Fruit fly (Drosophila melanogaster) whole organism, prepupa: ENCODE results near the gene CG8560.

ENCODE experiments used
- CG10631 ChIP-seq: fragments of 200-800 bp; sonication (Bioruptor generic); optimal IDR thresholded peaks from 2 replicates; lab custom pipeline; 2016; ENCODE audit warnings: missing biosample characterization, missing genetic modification characterization
- CG11294 ChIP-seq: fragments of 200-800 bp; sonication (Bioruptor generic); IDR thresholded peaks from 2 replicates; pipeline ENCODE4 v1.3.6; 2022; ENCODE audit warnings: missing biosample characterization, missing genetic modification characterization
- CG16779 ChIP-seq: fragments of 200-800 bp; sonication (Bioruptor generic); optimal IDR thresholded peaks from 3 replicates; lab custom pipeline; 2017; ENCODE audit warnings: missing biosample characterization, mild to moderate bottlenecking, missing genetic modification characterization
- CG3032 ChIP-seq: fragments of 200-800 bp; optimal IDR thresholded peaks from 2 replicates; lab custom pipeline; 2019; ENCODE audit warnings: missing biosample characterization, mild to moderate bottlenecking, missing genetic modification characterization, moderate library complexity
- CG31627 ChIP-seq: fragments of 200-800 bp; sonication (Bioruptor generic); optimal IDR thresholded peaks from 3 replicates; lab custom pipeline; 2016; ENCODE audit warnings: missing biosample characterization, missing genetic modification characterization
- CG32006 ChIP-seq: fragments of 200-800 bp; sonication (Bioruptor generic); optimal IDR thresholded peaks from 3 replicates; lab custom pipeline; 2017; ENCODE audit warnings: missing biosample characterization, mild to moderate bottlenecking, missing genetic modification characterization
- CG34406 ChIP-seq: fragments of 200-800 bp; sonication (Bioruptor generic); optimal IDR thresholded peaks from 3 replicates; lab custom pipeline; 2016; ENCODE audit warnings: missing biosample characterization, missing genetic modification characterization
- CG6276 ChIP-seq: fragments of 200-800 bp; sonication (Bioruptor generic); optimal IDR thresholded peaks from 2 replicates; lab custom pipeline; 2017; ENCODE audit warnings: missing biosample characterization, mild to moderate bottlenecking, missing genetic modification characterization
- CG6792 ChIP-seq: fragments of 200-800 bp; sonication (Bioruptor generic); optimal IDR thresholded peaks from 3 replicates; lab custom pipeline; 2016; ENCODE audit warnings: missing biosample characterization, missing genetic modification characterization
- CG6808 ChIP-seq: fragments of 200-800 bp; sonication (Bioruptor generic); optimal IDR thresholded peaks from 3 replicates; lab custom pipeline; 2017; ENCODE audit warnings: missing biosample characterization, missing genetic modification characterization, mild to moderate bottlenecking, moderate library complexity, missing genetic modification reagents
- CG7368 ChIP-seq: fragments of 200-800 bp; sonication (Bioruptor generic); optimal IDR thresholded peaks from 3 replicates; lab custom pipeline; 2016; ENCODE audit warnings: missing biosample characterization, missing genetic modification characterization
- CG8319 ChIP-seq: fragments of 200-800 bp; sonication (Bioruptor generic); optimal IDR thresholded peaks from 3 replicates; lab custom pipeline; 2016; ENCODE audit warnings: missing biosample characterization, missing genetic modification characterization
- CG8632 ChIP-seq: fragments of 200-800 bp; sonication (Bioruptor generic); optimal IDR thresholded peaks from 3 replicates; lab custom pipeline; 2016; ENCODE audit warnings: missing biosample characterization, missing genetic modification characterization
- Eip75B ChIP-seq: fragments of 200-800 bp; sonication (Bioruptor generic); optimal IDR thresholded peaks from 3 replicates; lab custom pipeline; 2016; ENCODE audit warnings: missing biosample characterization, missing genetic modification characterization
- Eip78C ChIP-seq: fragments of 200-800 bp; sonication (Bioruptor generic); peaks from one replicate; lab custom pipeline; 2016; ENCODE audit warnings: missing biosample characterization, missing genetic modification characterization
- Ets21C ChIP-seq: fragments of 200-800 bp; sonication (Bioruptor generic); optimal IDR thresholded peaks from 3 replicates; lab custom pipeline; 2016; ENCODE audit warnings: missing biosample characterization, missing genetic modification characterization
- Hr39 ChIP-seq: fragments of 200-800 bp; sonication (Bioruptor generic); optimal IDR thresholded peaks from 2 replicates; lab custom pipeline; 2016; ENCODE audit warnings: missing biosample characterization, missing genetic modification characterization
- Lpt ChIP-seq: fragments of 200-800 bp; sonication (Bioruptor generic); optimal IDR thresholded peaks from 3 replicates; lab custom pipeline; 2016; ENCODE audit warnings: missing biosample characterization, missing genetic modification characterization
- Met ChIP-seq: fragments of 200-800 bp; sonication (Bioruptor generic); optimal IDR thresholded peaks from 3 replicates; lab custom pipeline; 2016; ENCODE audit warnings: missing biosample characterization, missing genetic modification characterization
- OdsH ChIP-seq: fragments of 200-800 bp; sonication (Bioruptor generic); optimal IDR thresholded peaks from 3 replicates; lab custom pipeline; 2016; ENCODE audit warnings: missing biosample characterization, missing genetic modification characterization
- Sox102F ChIP-seq: fragments of 200-800 bp; sonication (Bioruptor generic); optimal IDR thresholded peaks from 2 replicates; lab custom pipeline; 2016; ENCODE audit warnings: missing biosample characterization, mild to moderate bottlenecking, missing genetic modification characterization
- Sox14 ChIP-seq: fragments of 200-800 bp; sonication (Bioruptor generic); optimal IDR thresholded peaks from 3 replicates; lab custom pipeline; 2016; ENCODE audit warnings: missing biosample characterization, missing genetic modification characterization
- Sox15 ChIP-seq: fragments of 200-800 bp; sonication (Bioruptor generic); optimal IDR thresholded peaks from 3 replicates; lab custom pipeline; 2016; ENCODE audit warnings: missing biosample characterization, missing genetic modification characterization
- acj6 ChIP-seq: fragments of 200-800 bp; sonication (Bioruptor generic); optimal IDR thresholded peaks from 3 replicates; lab custom pipeline; 2016; ENCODE audit warnings: missing biosample characterization, missing genetic modification characterization
- cyc ChIP-seq: fragments of 200-800 bp; sonication (Bioruptor generic); optimal IDR thresholded peaks from 3 replicates; lab custom pipeline; 2016; ENCODE audit warnings: missing biosample characterization, missing genetic modification characterization
- dac ChIP-seq: fragments of 200-800 bp; sonication (Bioruptor generic); optimal IDR thresholded peaks from 2 replicates; lab custom pipeline; 2017; ENCODE audit warnings: missing biosample characterization, mild to moderate bottlenecking, missing genetic modification characterization
- dsx ChIP-seq: fragments of 200-800 bp; optimal IDR thresholded peaks from 3 replicates; lab custom pipeline; 2019; ENCODE audit warnings: missing biosample characterization, mild to moderate bottlenecking, missing genetic modification characterization, moderate library complexity; ENCODE audit not compliant: poor library complexity, severe bottlenecking
- eg ChIP-seq: fragments of 200-800 bp; sonication (Bioruptor generic); IDR thresholded peaks from 3 replicates; pipeline ENCODE4 v1.3.6; 2022; ENCODE audit warnings: missing biosample characterization, missing genetic modification characterization
- esn ChIP-seq: fragments of 200-800 bp; sonication (Bioruptor generic); optimal IDR thresholded peaks from 2 replicates; lab custom pipeline; 2016; ENCODE audit warnings: missing biosample characterization, mild to moderate bottlenecking, missing genetic modification characterization, moderate library complexity
- fd59A ChIP-seq: fragments of 200-800 bp; sonication (Bioruptor generic); optimal IDR thresholded peaks from 2 replicates; lab custom pipeline; 2017; ENCODE audit warnings: missing biosample characterization, mild to moderate bottlenecking, missing genetic modification characterization, missing genetic modification reagents
- fd85E ChIP-seq: fragments of 200-800 bp; sonication (Bioruptor generic); optimal IDR thresholded peaks from 3 replicates; lab custom pipeline; 2016; ENCODE audit warnings: missing biosample characterization, missing genetic modification characterization
- net ChIP-seq: fragments of 200-800 bp; sonication (Bioruptor generic); optimal IDR thresholded peaks from 3 replicates; lab custom pipeline; 2016; ENCODE audit warnings: missing biosample characterization, missing genetic modification characterization
- pdm3 ChIP-seq: fragments of 200-800 bp; sonication (Bioruptor generic); optimal IDR thresholded peaks from 3 replicates; lab custom pipeline; 2016; ENCODE audit warnings: missing biosample characterization, missing genetic modification characterization
- salr ChIP-seq, 2 experiments: fragments of 200-800 bp; sonication (Bioruptor generic); optimal IDR thresholded peaks; 3 replicates each; lab custom pipeline; 2016 to 2018; ENCODE audit warnings: missing biosample characterization in 2 of 2, missing genetic modification characterization in 2 of 2, mild to moderate bottlenecking in 1 of 2
- ss ChIP-seq, 2 experiments: fragments of 200-800 bp; sonication (Bioruptor generic); optimal IDR thresholded peaks; 2 replicates in 1 of 2; 3 replicates in 1 of 2; lab custom pipeline; 2017 to 2018; ENCODE audit warnings: mild to moderate bottlenecking in 2 of 2, missing biosample characterization in 2 of 2, missing genetic modification characterization in 2 of 2, moderate library complexity in 1 of 2
- svp ChIP-seq: fragments of 200-800 bp; sonication (Bioruptor generic); peaks from one replicate; lab custom pipeline; 2016; ENCODE audit warnings: missing biosample characterization, missing genetic modification characterization
- vri ChIP-seq: fragments of 200-800 bp; sonication (Bioruptor generic); optimal IDR thresholded peaks from 3 replicates; lab custom pipeline; 2016; ENCODE audit warnings: missing biosample characterization, mild to moderate bottlenecking, missing genetic modification characterization

Gene CG8560

DNA sequence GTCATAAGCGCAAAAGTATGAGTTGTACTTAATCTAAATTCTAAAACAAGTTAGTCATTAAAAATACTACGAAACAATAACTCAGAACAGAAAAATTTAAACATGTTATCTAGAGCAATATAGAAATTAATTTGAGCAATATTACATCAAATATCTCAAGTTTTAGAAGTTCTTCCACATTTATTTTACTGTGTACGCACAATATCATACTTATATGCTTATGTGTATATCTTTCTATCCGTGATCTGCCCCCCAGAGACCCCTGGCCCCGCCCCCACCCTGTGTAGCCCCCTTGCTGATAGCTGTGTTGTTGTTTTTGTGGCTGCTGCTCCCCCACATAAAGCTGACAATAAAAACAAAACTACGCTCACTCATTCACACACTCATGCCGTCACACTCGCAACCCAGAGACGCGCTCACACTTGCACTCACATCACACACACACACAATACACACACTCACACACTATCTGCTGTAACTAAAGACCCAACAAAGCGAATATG lies 29.4 kb upstream of the CG8560 start (continued):
- TF ChIP-seq Met (GFP tag; lab: Kevin White, UChicago) (no peak), CG8632 (GFP tag; lab: Kevin White, UChicago) (no peak), cyc (GFP tag; lab: Kevin White, UChicago) (no peak), CG6792 (no peak), Ets21C (GFP tag; lab: Kevin White, UChicago) (no peak), CG6808 (GFP tag; lab: Kevin White, UChicago) (peak; percentile 63), Hr39 (no peak), Eip78C (no peak), eg (GFP tag; lab: Robert Waterston, UW) (peak; percentile 78), CG10631 (GFP tag; lab: Kevin White, UChicago) (peak; percentile 20), dac (GFP tag; lab: Kevin White, UChicago) (peak; percentile 24), CG7368 (no peak), ss (GFP tag; optimal IDR thresholded peaks at IDR 0.05; lab: Kevin White, UChicago) (peak; percentile 28 to 53), Sox102F (GFP tag; lab: Kevin White, UChicago) (no peak), acj6 (GFP tag; lab: Kevin White, UChicago) (no peak), CG8319 (GFP tag; lab: Kevin White, UChicago) (no peak), CG6276 (GFP tag; lab: Kevin White, UChicago) (peak; percentile 2), salr (GFP tag; optimal IDR thresholded peaks at IDR 0.05; lab: Kevin White, UChicago) (peak; percentile 13 to 46), net (GFP tag; lab: Kevin White, UChicago) (peak; percentile 25), Sox14 (GFP tag; lab: Kevin White, UChicago) (peak; percentile 40), fd85E (no peak), CG32006 (GFP tag; lab: Kevin White, UChicago) (peak; percentile 53), CG34406 (GFP tag; lab: Kevin White, UChicago) (peak; percentile 0), Sox15 (GFP tag; lab: Kevin White, UChicago) (no peak), CG16779 (peak; percentile 8), dsx (GFP tag; lab: Kevin White, UChicago) (peak; percentile 33), CG31627 (GFP tag; lab: Kevin White, UChicago) (no peak), Lpt (peak; percentile 44), fd59A (GFP tag; lab: Kevin White, UChicago) (peak; percentile 27), OdsH (GFP tag; lab: Kevin White, UChicago) (peak; percentile 36), Eip75B (GFP tag; lab: Kevin White, UChicago) (no peak), CG3032 (tag; lab: Kevin White, UChicago) (peak; percentile 40), vri (GFP tag; lab: Kevin White, UChicago) (no peak), esn (GFP tag; lab: Kevin White, UChicago) (no peak), svp (GFP tag; lab: Kevin White, UChicago) (no peak)
- TF ChIP-seq, all 60 proteins: peak for 27

- TF ChIP-seq CG31627 (GFP tag; lab: Kevin White, UChicago) (no peak), Eip78C (peak; percentile 70), vri (GFP tag; lab: Kevin White, UChicago) (peak; percentile 2)
Measured at dm6 chr3L:7432811-7433324, 28.9 kb upstream of the CG8560 start.

- TF ChIP-seq net (GFP tag; lab: Kevin White, UChicago) (no peak), svp (GFP tag; lab: Kevin White, UChicago) (peak; percentile 19), CG31627 (GFP tag; lab: Kevin White, UChicago) (no peak), CG11294 (GFP tag; lab: Robert Waterston, UW) (no peak), pdm3 (GFP tag; lab: Kevin White, UChicago) (no peak), CG34406 (GFP tag; lab: Kevin White, UChicago) (no peak)
Measured at dm6 chr3L:7432265-7432664, 28.3 kb upstream of the CG8560 start.
